Worm (Caenorhabditis elegans) whole organism, young adult: ENCODE measurements around the gene algn-5.
A peak's percentile ranks its signal among the peaks of the same experiment; 100 is the strongest.

Source experiments
- C17E4.6 ChIP-seq: fragments of 200-800 bp; sonication (Bioruptor generic); IDR thresholded peaks from 2 replicates; pipeline ENCODE4 v1.3.6; 2022; ENCODE audit warnings: missing genetic modification reagents, missing genetic modification characterization, missing compliant biosample characterization
- F57C9.4 ChIP-seq: sonication (generic microtip); optimal IDR thresholded peaks from 2 replicates; lab custom pipeline; 2017; ENCODE audit warnings: mild to moderate bottlenecking, missing genetic modification characterization, missing compliant biosample characterization
- attf-5 ChIP-seq: fragments of 200-800 bp; sonication (Bioruptor generic); optimal IDR thresholded peaks from 2 replicates; lab custom pipeline; 2018; ENCODE audit warnings: mild to moderate bottlenecking, missing genetic modification characterization, missing compliant biosample characterization
- egl-18 ChIP-seq: fragments of 200-800 bp; sonication (Bioruptor generic); IDR thresholded peaks from 2 replicates; pipeline ENCODE4 v1.3.6; 2022; ENCODE audit warnings: missing genetic modification reagents, missing genetic modification characterization, missing compliant biosample characterization
- ekl-4 ChIP-seq: fragments of 200-800 bp; sonication (Bioruptor generic); IDR thresholded peaks from 2 replicates; pipeline ENCODE4 v1.3.6; 2022; ENCODE audit warnings: missing genetic modification reagents, missing genetic modification characterization, missing compliant biosample characterization
- pha-4 ChIP-seq: fragments of 150-350 bp; sonication (generic microtip); optimal IDR thresholded peaks from 2 replicates; lab custom pipeline; 2014; ENCODE audit warnings: missing biosample characterization, missing genetic modification reagents, missing genetic modification characterization
- snpc-4 ChIP-seq, 5 experiments: fragments of 150-350 bp in 1 of 5; sonication (generic microtip) in 4 of 5; optimal IDR thresholded peaks; 2 replicates each; lab custom pipeline; 2014 to 2018; ENCODE audit warnings: missing genetic modification characterization in 5 of 5, missing biosample characterization in 3 of 5, antibody characterized with exemption in 2 of 5, mild to moderate bottlenecking in 2 of 5, missing compliant biosample characterization in 2 of 5, missing genotype in 2 of 5, moderate library complexity in 2 of 5, missing genetic modification reagents in 1 of 5
- somi-1 ChIP-seq: fragments of 200-800 bp; sonication (Bioruptor generic); optimal IDR thresholded peaks from 2 replicates; lab custom pipeline; 2018; ENCODE audit warnings: mild to moderate bottlenecking, missing genetic modification characterization, missing compliant biosample characterization
- tlf-1 ChIP-seq: fragments of 200-800 bp; sonication (Bioruptor generic); optimal IDR thresholded peaks from 2 replicates; lab custom pipeline; 2018; ENCODE audit warnings: mild to moderate bottlenecking, missing genetic modification characterization, missing compliant biosample characterization
- unc-130 ChIP-seq: sonication (generic microtip); optimal IDR thresholded peaks from 2 replicates; lab custom pipeline; 2016; ENCODE audit warnings: missing genetic modification reagents, missing genetic modification characterization, missing compliant biosample characterization
- unc-62 ChIP-seq: fragments of 150-350 bp; optimal IDR thresholded peaks from 2 replicates; lab custom pipeline; 2014; ENCODE audit warnings: missing biosample characterization, missing genetic modification reagents, missing genetic modification characterization
- ztf-25 ChIP-seq: fragments of 200-800 bp; sonication (Bioruptor generic); IDR thresholded peaks from 2 replicates; pipeline ENCODE4 v1.3.6; 2022; ENCODE audit warnings: missing genetic modification reagents, missing genetic modification characterization, missing compliant biosample characterization

DNA sequence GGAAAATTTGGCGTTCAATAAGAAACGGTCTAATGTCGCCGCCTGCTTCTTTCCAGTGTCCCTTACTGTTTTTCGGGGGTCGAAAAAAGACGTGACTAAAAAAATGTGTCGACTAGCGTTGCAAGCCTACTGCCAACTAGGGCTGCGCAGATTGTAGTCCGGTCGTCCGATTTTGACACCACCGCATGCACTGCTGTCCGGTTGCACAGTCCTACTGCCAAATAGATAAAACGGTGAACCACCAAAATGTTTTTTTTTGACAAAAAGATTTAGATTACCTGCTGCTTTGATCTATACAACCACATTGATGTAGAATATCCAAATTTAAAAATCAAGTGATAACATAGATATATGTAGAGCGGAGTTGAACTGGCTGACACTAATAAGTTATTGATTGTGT, 53.0 kb downstream of the algn-5 start:
- TF ChIP-seq unc-130 = no peak
- TF ChIP-seq snpc-4 (GFP tag; optimal IDR thresholded peaks at IDR 0.05; lab: Kevin White, UChicago) = peak; percentile 46
- TF ChIP-seq snpc-4 (tag; optimal IDR thresholded peaks at IDR 0.05; lab: Kevin White, UChicago) = peak in 2 of 4 experiments; percentile 87 to 94
- TF ChIP-seq tlf-1 = no peak
- TF ChIP-seq pha-4 (tag; lab: Kevin White, UChicago) = no peak
- TF ChIP-seq ztf-25 (GFP tag; lab: Robert Waterston, UW) = no peak
- no peak for TF ChIP-seq egl-18 (GFP tag; lab: Robert Waterston, UW)
- TF ChIP-seq F57C9.4 (tag; lab: Kevin White, UChicago) = no peak
- TF ChIP-seq attf-5 (GFP tag; lab: Kevin White, UChicago) = no peak
- no peak for TF ChIP-seq unc-62
- TF ChIP-seq somi-1 (GFP tag; lab: Kevin White, UChicago) = no peak
- no peak for TF ChIP-seq ekl-4
- no peak for TF ChIP-seq C17E4.6 (GFP tag; lab: Robert Waterston, UW)
